Worm (Caenorhabditis elegans) whole organism, L1 larva: ENCODE measurements around the gene dac-1.

ENCODE experiments used
- lin-39 ChIP-seq: fragments of 150-350 bp; optimal IDR thresholded peaks from 2 replicates; lab custom pipeline; 2014; ENCODE audit warnings: missing biosample characterization, missing genetic modification reagents, missing genetic modification characterization
- ztf-11 ChIP-seq, 2 experiments: sonication (generic microtip); optimal IDR thresholded peaks; 2 replicates each; lab custom pipeline; 2016 to 2017; ENCODE audit warnings: missing genetic modification characterization in 2 of 2, missing biosample characterization in 1 of 2, missing compliant biosample characterization in 1 of 2

DNA sequence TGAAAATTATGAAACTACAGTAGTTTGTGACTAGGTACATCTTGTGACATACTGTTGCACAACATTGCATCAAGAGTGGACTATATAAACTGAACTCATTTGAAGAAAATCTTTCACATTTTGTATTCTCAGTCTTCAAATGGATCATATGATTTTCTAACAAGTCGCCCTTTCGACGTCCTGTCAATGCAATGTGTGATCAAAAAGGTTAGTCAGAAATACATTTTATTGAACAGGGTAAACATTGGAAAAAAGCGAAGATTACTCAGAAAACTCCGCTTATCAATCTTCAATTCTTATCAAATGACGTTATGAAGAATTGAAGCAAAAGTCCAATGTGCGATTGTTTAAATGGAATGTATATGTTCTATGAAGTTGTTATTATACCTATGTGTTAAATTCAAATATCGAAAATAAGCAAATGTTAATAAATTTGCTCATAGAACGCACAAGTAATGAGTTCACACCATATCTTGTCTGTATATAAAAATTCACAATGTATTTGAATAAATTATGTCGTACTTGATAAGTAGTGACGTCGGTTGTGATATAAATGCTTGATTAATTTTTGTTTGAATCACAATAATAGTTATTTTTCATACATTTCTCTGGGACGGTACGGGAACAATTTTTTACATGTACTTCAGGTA, 17.0 kb downstream of the dac-1 start, which contains the start of gene zip-2:
- no peak for TF ChIP-seq lin-39 (tag; lab: Kevin White, UChicago)
- TF ChIP-seq ztf-11 (tag; optimal IDR thresholded peaks at IDR 0.05; lab: Kevin White, UChicago): no peak
